Fruit fly (Drosophila melanogaster): ENCODE measurements around the gene Vha13.

- TF ChIP-seq HLH4C (GFP tag; IDR thresholded peaks at IDR 0.05; ENCODE audit: partially characterized antibody), result no peak
- TF ChIP-seq grn (GFP tag; optimal IDR thresholded peaks at IDR 0.05), result no peak
Measured at dm6 chr3R:19656455-19656854, 12.3 kb upstream of the Vha13 start.
